Worm (Caenorhabditis elegans): ENCODE data around the gene srz-99.

Gene srz-99

ce11 chrV:16756166-16756565 is 26.1 kb downstream of the srz-99 start:
- TF ChIP-seq ztf-7 (tag; optimal IDR thresholded peaks at IDR 0.05) (no peak), ceh-28 (tag; optimal IDR thresholded peaks at IDR 0.05) (no peak), Y48G9A.11 (GFP tag; IDR thresholded peaks at IDR 0.05) (no peak), lir-3 (tag; optimal IDR thresholded peaks at IDR 0.05) (no peak)

ce11 chrV:16759937-16760336 is 29.9 kb downstream of the srz-99 start:
- TF ChIP-seq lir-3 (tag; optimal IDR thresholded peaks at IDR 0.05) (no peak), aha-1 (tag) (peak; percentile 6)

- TF ChIP-seq lin-29 (GFP tag; IDR thresholded peaks at IDR 0.05) (no peak), egl-43 (GFP tag; IDR thresholded peaks at IDR 0.05) (no peak), F10B5.3 (tag; optimal IDR thresholded peaks at IDR 0.05) (no peak)
Measured at ce11 chrV:16774428-16774827, 44.4 kb downstream of the srz-99 start.

- TF ChIP-seq dve-1 (tag; optimal IDR thresholded peaks at IDR 0.05; ENCODE audit: insufficient read depth) (no peak), hlh-30 (tag; optimal IDR thresholded peaks at IDR 0.05; ENCODE audit: insufficient read depth) (peak; percentile 8)
Measured at ce11 chrV:16778540-16779280, 48.6 kb downstream of the srz-99 start.

- peak in 1 of 2 experiments; percentile 95 for TF ChIP-seq unc-62 (GFP tag; optimal IDR thresholded peaks at IDR 0.05 in 1 of 2)
- TF ChIP-seq unc-62 (tag; optimal IDR thresholded peaks at IDR 0.05), result no peak
- no peak for TF ChIP-seq nhr-111 (GFP tag; optimal IDR thresholded peaks at IDR 0.05)
- TF ChIP-seq ceh-28 (tag; optimal IDR thresholded peaks at IDR 0.05), result no peak
- TF ChIP-seq lin-1 (GFP tag; IDR thresholded peaks at IDR 0.05), result no peak
- TF ChIP-seq tra-1 (GFP tag; IDR thresholded peaks at IDR 0.05), result no peak
- no peak for TF ChIP-seq nhr-102 (tag; optimal IDR thresholded peaks at IDR 0.05)
- no peak for TF ChIP-seq nhr-28 (tag; optimal IDR thresholded peaks at IDR 0.05)
Measured at ce11 chrV:16779281-16779597, 49.2 kb downstream of the srz-99 start.

ce11 chrV:16779971-16780370 is 49.9 kb downstream of the srz-99 start:
- TF ChIP-seq lim-7 (GFP tag; IDR thresholded peaks at IDR 0.05), result no peak
- TF ChIP-seq dmd-6 (GFP tag; IDR thresholded peaks at IDR 0.05), result peak; percentile 2; the same call in 1 of the 2 replicates
- TF ChIP-seq unc-62 (GFP tag; optimal IDR thresholded peaks at IDR 0.05 in 1 of 2), result peak in 1 of 2 experiments; percentile 93
- TF ChIP-seq unc-62 (tag; optimal IDR thresholded peaks at IDR 0.05), result no peak

- TF ChIP-seq zfp-3 (GFP tag; conservative IDR thresholded peaks at IDR 0.05) (0 out of 2 replicates have a peak, but pooled peaks have one; percentile 19), duxl-1 (tag; optimal IDR thresholded peaks at IDR 0.05; ENCODE audit: poor library complexity) (peak; percentile 33), snpc-4 (tag; optimal IDR thresholded peaks at IDR 0.05) (no peak), ZK546.5 (tag; optimal IDR thresholded peaks at IDR 0.05) (no peak), nhr-28 (tag; optimal IDR thresholded peaks at IDR 0.05) (peak; percentile 52), hlh-30 (tag; optimal IDR thresholded peaks at IDR 0.05; ENCODE audit: insufficient read depth) (peak; percentile 39), madf-5 (GFP tag; IDR thresholded peaks at IDR 0.05) (no peak), hlh-11 (tag; optimal IDR thresholded peaks at IDR 0.05) (peak; percentile 36)
Measured at ce11 chrV:16780554-16780953, 50.5 kb downstream of the srz-99 start.

Data from whole organism, L4 larva.